Fruit fly (Drosophila melanogaster) whole organism, pupa: ENCODE data around the gene Cyp312a1.

ENCODE experiments used
- CG10348 ChIP-seq: fragments of 200-800 bp; sonication (Bioruptor generic); IDR thresholded peaks from 2 replicates; pipeline ENCODE4 v1.3.6; 2022; ENCODE audit warnings: missing biosample characterization, missing genetic modification characterization
- CG12605 ChIP-seq: fragments of 200-800 bp; sonication (Bioruptor generic); IDR thresholded peaks from 2 replicates; pipeline ENCODE4 v1.3.6; 2022; ENCODE audit warnings: missing biosample characterization, missing genetic modification characterization
- CG13204 ChIP-seq: fragments of 200-800 bp; sonication (Bioruptor generic); optimal IDR thresholded peaks from 2 replicates; lab custom pipeline; 2018; ENCODE audit warnings: missing biosample characterization, mild to moderate bottlenecking, missing genetic modification characterization, moderate library complexity
- CG14655 ChIP-seq: fragments of 200-800 bp; sonication (Bioruptor generic); optimal IDR thresholded peaks from 3 replicates; lab custom pipeline; 2017; ENCODE audit warnings: mild to moderate bottlenecking, missing biosample characterization, missing genetic modification reagents, missing genetic modification characterization
- CG15710 ChIP-seq: fragments of 200-800 bp; sonication (Bioruptor generic); optimal IDR thresholded peaks from 2 replicates; lab custom pipeline; 2018; ENCODE audit warnings: missing biosample characterization, mild to moderate bottlenecking, missing genetic modification characterization, moderate library complexity
- CG17806 ChIP-seq: fragments of 200-800 bp; sonication (Bioruptor generic); optimal IDR thresholded peaks from 2 replicates; lab custom pipeline; 2018; ENCODE audit warnings: missing biosample characterization, mild to moderate bottlenecking, missing genetic modification characterization, moderate library complexity
- CG32121 ChIP-seq: fragments of 200-800 bp; sonication (Bioruptor generic); IDR thresholded peaks from 2 replicates; pipeline ENCODE4 v1.3.6; 2022; ENCODE audit warnings: missing biosample characterization, missing genetic modification characterization
- CG34367 ChIP-seq: fragments of 200-800 bp; sonication (Bioruptor generic); optimal IDR thresholded peaks from 2 replicates; lab custom pipeline; 2018; ENCODE audit warnings: missing biosample characterization, mild to moderate bottlenecking, missing genetic modification characterization
- CG4496 ChIP-seq: fragments of 200-800 bp; sonication (Bioruptor generic); IDR thresholded peaks from 3 replicates; pipeline ENCODE4 v1.3.6; 2022; ENCODE audit warnings: missing biosample characterization, missing genetic modification characterization
- CG8159 ChIP-seq: fragments of 200-800 bp; sonication (Bioruptor generic); optimal IDR thresholded peaks from 3 replicates; lab custom pipeline; 2018; ENCODE audit warnings: missing biosample characterization, mild to moderate bottlenecking, missing genetic modification characterization, moderate library complexity
- CG8301 ChIP-seq: fragments of 200-800 bp; sonication (Bioruptor generic); optimal IDR thresholded peaks from 2 replicates; lab custom pipeline; 2018; ENCODE audit warnings: missing biosample characterization, mild to moderate bottlenecking, missing genetic modification characterization
- CG9948 ChIP-seq: fragments of 200-800 bp; sonication (Bioruptor generic); optimal IDR thresholded peaks from 2 replicates; lab custom pipeline; 2018; ENCODE audit warnings: missing biosample characterization, mild to moderate bottlenecking, missing genetic modification characterization, moderate library complexity
- D1 ChIP-seq: fragments of 200-800 bp; sonication (Bioruptor generic); optimal IDR thresholded peaks from 2 replicates; lab custom pipeline; 2018; ENCODE audit warnings: missing biosample characterization, mild to moderate bottlenecking, missing genetic modification characterization, moderate library complexity
- EcR ChIP-seq: fragments of 200-800 bp; sonication (Bioruptor generic); optimal IDR thresholded peaks from 3 replicates; lab custom pipeline; 2019; ENCODE audit warnings: missing biosample characterization, missing genetic modification characterization, mild to moderate bottlenecking, moderate library complexity, missing genetic modification reagents
- Ets98B ChIP-seq: fragments of 200-800 bp; sonication (Bioruptor generic); IDR thresholded peaks from 2 replicates; pipeline ENCODE4 v1.3.6; 2022; ENCODE audit warnings: missing biosample characterization, missing genetic modification characterization
- Pif1A ChIP-seq: fragments of 200-800 bp; sonication (Bioruptor generic); optimal IDR thresholded peaks from 3 replicates; lab custom pipeline; 2016; ENCODE audit warnings: missing biosample characterization, missing genetic modification characterization
- Pif1B ChIP-seq: fragments of 200-800 bp; sonication (Bioruptor generic); optimal IDR thresholded peaks from 3 replicates; lab custom pipeline; 2016; ENCODE audit warnings: missing biosample characterization, missing genetic modification characterization
- Snoo ChIP-seq: fragments of 200-800 bp; sonication (Bioruptor generic); optimal IDR thresholded peaks from 3 replicates; lab custom pipeline; 2017; ENCODE audit warnings: missing biosample characterization, mild to moderate bottlenecking, missing genetic modification characterization, inconsistent platforms
- fd96Ca ChIP-seq: fragments of 200-800 bp; sonication (Bioruptor generic); IDR thresholded peaks from 3 replicates; pipeline ENCODE4 v1.3.6; 2022; ENCODE audit warnings: missing biosample characterization, missing genetic modification characterization
- gl ChIP-seq: fragments of 200-800 bp; sonication (Bioruptor generic); optimal IDR thresholded peaks from 2 replicates; lab custom pipeline; 2018; ENCODE audit warnings: missing biosample characterization, mild to moderate bottlenecking, missing genetic modification characterization
- rn ChIP-seq: fragments of 200-800 bp; sonication (Bioruptor generic); IDR thresholded peaks from 2 replicates; pipeline ENCODE4 v1.3.6; 2022; ENCODE audit warnings: missing biosample characterization, missing genetic modification characterization

Gene Cyp312a1

dm6 chr3L:18148418-18148973, 16.0 kb upstream of the Cyp312a1 start, which contains the start of gene CG7330:
Gene CG7330, plus strand, starts transcription at chr3L:18148923.
- TF ChIP-seq rn (GFP tag; lab: Robert Waterston, UW) (peak; percentile 82), Snoo (tag; lab: Kevin White, UChicago) (peak; percentile 96), CG4496 (GFP tag; lab: Robert Waterston, UW) (peak; percentile 90), gl (tag; lab: Kevin White, UChicago) (peak; percentile 45), Pif1B (peak; percentile 89), EcR (GFP tag; lab: Kevin White, UChicago) (no peak), CG10348 (GFP tag; lab: Robert Waterston, UW) (peak; percentile 77), CG8159 (peak; percentile 90), CG15710 (tag; lab: Kevin White, UChicago) (peak; percentile 86), Ets98B (GFP tag; lab: Robert Waterston, UW) (peak; percentile 82), CG12605 (GFP tag; lab: Robert Waterston, UW) (peak; percentile 79), CG17806 (tag; lab: Kevin White, UChicago) (peak; percentile 72), CG9948 (tag; lab: Kevin White, UChicago) (peak; percentile 79), CG13204 (GFP tag; lab: Kevin White, UChicago) (peak; percentile 57), fd96Ca (peak; percentile 85; the same call in 2 of the 3 replicates), CG8301 (peak; percentile 86), CG14655 (GFP tag; lab: Kevin White, UChicago) (peak; percentile 81), Pif1A (GFP tag; lab: Kevin White, UChicago) (peak; percentile 81), CG34367 (tag; lab: Kevin White, UChicago) (peak; percentile 60), CG32121 (GFP tag; lab: Robert Waterston, UW) (peak; percentile 96), D1 (tag; lab: Kevin White, UChicago) (peak; percentile 46)

dm6 chr3L:18147596-18147995, 15.1 kb upstream of the Cyp312a1 start:
- TF ChIP-seq CG8159 = no peak
- no peak for TF ChIP-seq rn (GFP tag; lab: Robert Waterston, UW)
- no peak for TF ChIP-seq CG14655 (GFP tag; lab: Kevin White, UChicago)
- no peak for TF ChIP-seq CG12605 (GFP tag; lab: Robert Waterston, UW)
- TF ChIP-seq CG9948 (tag; lab: Kevin White, UChicago) = no peak
- TF ChIP-seq Pif1B = no peak
- no peak for TF ChIP-seq CG15710 (tag; lab: Kevin White, UChicago)
- no peak for TF ChIP-seq CG8301
- TF ChIP-seq EcR (GFP tag; lab: Kevin White, UChicago) = no peak
- TF ChIP-seq gl (tag; lab: Kevin White, UChicago) = no peak
- TF ChIP-seq CG4496 (GFP tag; lab: Robert Waterston, UW) = no peak
- TF ChIP-seq Ets98B (GFP tag; lab: Robert Waterston, UW) = no peak
- no peak for TF ChIP-seq fd96Ca
- no peak for TF ChIP-seq D1 (tag; lab: Kevin White, UChicago)

- TF ChIP-seq fd96Ca (no peak), CG13204 (GFP tag; lab: Kevin White, UChicago) (no peak), CG4496 (GFP tag; lab: Robert Waterston, UW) (no peak), Pif1A (GFP tag; lab: Kevin White, UChicago) (peak; percentile 0), gl (tag; lab: Kevin White, UChicago) (no peak), CG8301 (peak; percentile 38), CG34367 (tag; lab: Kevin White, UChicago) (no peak), Snoo (tag; lab: Kevin White, UChicago) (no peak), CG12605 (GFP tag; lab: Robert Waterston, UW) (no peak), CG9948 (tag; lab: Kevin White, UChicago) (no peak), rn (GFP tag; lab: Robert Waterston, UW) (no peak), Ets98B (GFP tag; lab: Robert Waterston, UW) (peak; percentile 39; the same call in 1 of the 2 replicates), EcR (GFP tag; lab: Kevin White, UChicago) (no peak), D1 (tag; lab: Kevin White, UChicago) (no peak), CG10348 (GFP tag; lab: Robert Waterston, UW) (no peak), CG17806 (tag; lab: Kevin White, UChicago) (no peak), CG32121 (GFP tag; lab: Robert Waterston, UW) (peak; percentile 71), Pif1B (no peak), CG14655 (GFP tag; lab: Kevin White, UChicago) (peak; percentile 3), CG8159 (no peak), CG15710 (tag; lab: Kevin White, UChicago) (no peak)
These were observed 14.3 kb upstream of the Cyp312a1 start for dm6 chr3L:18146833-18147232.

- TF ChIP-seq CG34367 (tag; lab: Kevin White, UChicago) = no peak
- TF ChIP-seq EcR (GFP tag; lab: Kevin White, UChicago) = no peak
- TF ChIP-seq CG10348 (GFP tag; lab: Robert Waterston, UW) = no peak
- TF ChIP-seq CG14655 (GFP tag; lab: Kevin White, UChicago) = no peak
- no peak for TF ChIP-seq Snoo (tag; lab: Kevin White, UChicago)
- no peak for TF ChIP-seq fd96Ca
- TF ChIP-seq Pif1B = no peak
- no peak for TF ChIP-seq CG9948 (tag; lab: Kevin White, UChicago)
- no peak for TF ChIP-seq CG17806 (tag; lab: Kevin White, UChicago)
- TF ChIP-seq CG32121 (GFP tag; lab: Robert Waterston, UW) = no peak
- no peak for TF ChIP-seq CG8159
- no peak for TF ChIP-seq CG12605 (GFP tag; lab: Robert Waterston, UW)
- no peak for TF ChIP-seq rn (GFP tag; lab: Robert Waterston, UW)
- TF ChIP-seq Pif1A (GFP tag; lab: Kevin White, UChicago) = no peak
- no peak for TF ChIP-seq D1 (tag; lab: Kevin White, UChicago)
- TF ChIP-seq CG15710 (tag; lab: Kevin White, UChicago) = no peak
These were observed 12.1 kb upstream of the Cyp312a1 start for dm6 chr3L:18144620-18145019.

dm6 chr3L:18142969-18143368, 10.5 kb upstream of the Cyp312a1 start:
- TF ChIP-seq CG8301 = no peak
- TF ChIP-seq CG13204 (GFP tag; lab: Kevin White, UChicago) = no peak
- no peak for TF ChIP-seq CG12605 (GFP tag; lab: Robert Waterston, UW)
- no peak for TF ChIP-seq EcR (GFP tag; lab: Kevin White, UChicago)
- TF ChIP-seq Pif1A (GFP tag; lab: Kevin White, UChicago) = no peak
- TF ChIP-seq CG9948 (tag; lab: Kevin White, UChicago) = no peak
- no peak for TF ChIP-seq Pif1B
- TF ChIP-seq CG32121 (GFP tag; lab: Robert Waterston, UW) = no peak
- no peak for TF ChIP-seq fd96Ca
- TF ChIP-seq CG8159 = no peak
- TF ChIP-seq CG14655 (GFP tag; lab: Kevin White, UChicago) = no peak
- no peak for TF ChIP-seq CG17806 (tag; lab: Kevin White, UChicago)
- no peak for TF ChIP-seq CG15710 (tag; lab: Kevin White, UChicago)
- no peak for TF ChIP-seq Ets98B (GFP tag; lab: Robert Waterston, UW)
- TF ChIP-seq Snoo (tag; lab: Kevin White, UChicago) = no peak
- TF ChIP-seq CG4496 (GFP tag; lab: Robert Waterston, UW) = no peak
- TF ChIP-seq gl (tag; lab: Kevin White, UChicago) = no peak
- TF ChIP-seq D1 (tag; lab: Kevin White, UChicago) = no peak
